Worm (Caenorhabditis elegans) whole organism, young adult: ENCODE data around the gene amx-1.

Experiments used
- C06A6.2 ChIP-seq: fragments of 200-800 bp; sonication (Bioruptor generic); conservative IDR thresholded peaks from 2 replicates; pipeline ENCODE4 v1.3.6; 2022; ENCODE audit warnings: missing genetic modification characterization, missing compliant biosample characterization
- Y53G8AR.9 ChIP-seq: fragments of 200-800 bp; sonication (Bioruptor generic); conservative IDR thresholded peaks from 2 replicates; pipeline ENCODE4 v1.3.6; 2022; ENCODE audit warnings: missing genetic modification reagents, missing genetic modification characterization, missing compliant biosample characterization
- Y67H2A.10 ChIP-seq: fragments of 200-800 bp; sonication (Bioruptor generic); conservative IDR thresholded peaks from 2 replicates; pipeline ENCODE4 v1.3.6; 2022; ENCODE audit warnings: missing genetic modification reagents, missing genetic modification characterization, missing compliant biosample characterization
- attf-6 ChIP-seq: fragments of 200-800 bp; sonication (Bioruptor generic); IDR thresholded peaks from 2 replicates; pipeline ENCODE4 v1.3.6; 2022; ENCODE audit warnings: missing genetic modification reagents, missing genetic modification characterization, missing compliant biosample characterization
- cebp-1 ChIP-seq, 2 experiments: fragments of 200-800 bp in 1 of 2; sonication (Bioruptor generic) in 1 of 2; sonication (generic microtip) in 1 of 2; IDR thresholded peaks in 1 of 2; optimal IDR thresholded peaks in 1 of 2; 2 replicates each; pipeline versions ENCODE4 v1.3.6 to Lab custom; 2017 to 2022; ENCODE audit warnings: missing compliant biosample characterization in 2 of 2, missing genetic modification characterization in 2 of 2, mild to moderate bottlenecking in 1 of 2, missing genetic modification reagents in 1 of 2, moderate library complexity in 1 of 2
- egl-18 ChIP-seq: fragments of 200-800 bp; sonication (Bioruptor generic); IDR thresholded peaks from 2 replicates; pipeline ENCODE4 v1.3.6; 2022; ENCODE audit warnings: missing genetic modification reagents, missing genetic modification characterization, missing compliant biosample characterization
- gei-17 ChIP-seq: fragments of 200-800 bp; sonication (Bioruptor generic); optimal IDR thresholded peaks from 2 replicates; lab custom pipeline; 2018; ENCODE audit warnings: mild to moderate bottlenecking, missing genetic modification characterization, missing compliant biosample characterization
- hmg-20 ChIP-seq: fragments of 200-800 bp; sonication (Bioruptor generic); IDR thresholded peaks from 2 replicates; pipeline ENCODE4 v1.3.6; 2022; ENCODE audit warnings: missing genetic modification reagents, missing genetic modification characterization, missing compliant biosample characterization
- lsy-27 ChIP-seq: sonication (generic microtip); optimal IDR thresholded peaks from 2 replicates; lab custom pipeline; 2017; ENCODE audit warnings: missing genetic modification characterization, mild to moderate bottlenecking, missing compliant biosample characterization, antibody characterized with exemption, missing genotype, borderline replicate concordance; ENCODE audit not compliant: insufficient read depth
- madf-10 ChIP-seq: sonication (generic microtip); optimal IDR thresholded peaks from 2 replicates; lab custom pipeline; 2016; ENCODE audit warnings: mild to moderate bottlenecking, missing genetic modification characterization, missing compliant biosample characterization
- pha-4 ChIP-seq: fragments of 150-350 bp; sonication (generic microtip); optimal IDR thresholded peaks from 2 replicates; lab custom pipeline; 2014; ENCODE audit warnings: missing biosample characterization, missing genetic modification reagents, missing genetic modification characterization
- snpc-4 ChIP-seq, 5 experiments: fragments of 150-350 bp in 1 of 5; sonication (generic microtip) in 4 of 5; optimal IDR thresholded peaks; 2 replicates each; lab custom pipeline; 2014 to 2018; ENCODE audit warnings: missing genetic modification characterization in 5 of 5, missing biosample characterization in 3 of 5, antibody characterized with exemption in 2 of 5, mild to moderate bottlenecking in 2 of 5, missing compliant biosample characterization in 2 of 5, missing genotype in 2 of 5, moderate library complexity in 2 of 5, missing genetic modification reagents in 1 of 5
- ztf-3 ChIP-seq: fragments of 200-800 bp; sonication (Bioruptor generic); optimal IDR thresholded peaks from 2 replicates; lab custom pipeline; 2018; ENCODE audit warnings: mild to moderate bottlenecking, missing genetic modification characterization, missing compliant biosample characterization

ce11 chrIII:3773173-3773572, 49.0 kb upstream of the amx-1 start, which contains the start of gene lec-4:
- TF ChIP-seq cebp-1 (GFP tag; IDR thresholded peaks at IDR 0.05; lab: Robert Waterston, UW): no peak
- TF ChIP-seq cebp-1 (tag; optimal IDR thresholded peaks at IDR 0.05; lab: Kevin White, UChicago): peak; percentile 36
- TF ChIP-seq C06A6.2: no peak
- no peak for TF ChIP-seq lsy-27 (tag; lab: Kevin White, UChicago)
- TF ChIP-seq madf-10 (tag; lab: Kevin White, UChicago): no peak
- no peak for TF ChIP-seq snpc-4 (GFP tag; optimal IDR thresholded peaks at IDR 0.05; lab: Kevin White, UChicago)
- TF ChIP-seq snpc-4 (tag; optimal IDR thresholded peaks at IDR 0.05; lab: Kevin White, UChicago): no peak
- TF ChIP-seq ztf-3 (GFP tag; lab: Kevin White, UChicago): no peak
- TF ChIP-seq gei-17 (GFP tag; lab: Kevin White, UChicago): no peak
- TF ChIP-seq attf-6 (GFP tag; lab: Robert Waterston, UW): no peak
- no peak for TF ChIP-seq egl-18 (GFP tag; lab: Robert Waterston, UW)
- TF ChIP-seq Y53G8AR.9 (GFP tag; lab: Robert Waterston, UW): no peak
- no peak for TF ChIP-seq Y67H2A.10 (GFP tag; lab: Robert Waterston, UW)
- TF ChIP-seq hmg-20 (GFP tag; lab: Robert Waterston, UW): no peak
- TF ChIP-seq pha-4 (tag; lab: Kevin White, UChicago): no peak
